Fruit fly (Drosophila melanogaster) whole organism, adult: Measurements from ENCODE around the gene CG33108.

Source experiments
- CG11617 ChIP-seq: fragments of 200-800 bp; sonication (Bioruptor generic); optimal IDR thresholded peaks from 2 replicates; lab custom pipeline; 2017; ENCODE audit warnings: mild to moderate bottlenecking, missing biosample characterization, missing genetic modification reagents, missing genetic modification characterization
- CG12768 ChIP-seq: fragments of 200-800 bp; sonication (Bioruptor generic); optimal IDR thresholded peaks from 2 replicates; lab custom pipeline; 2017; ENCODE audit warnings: missing biosample characterization, missing genetic modification characterization, mild to moderate bottlenecking, moderate library complexity, missing genetic modification reagents
- CG14711 ChIP-seq: fragments of 200-800 bp; sonication (Bioruptor generic); optimal IDR thresholded peaks from 2 replicates; lab custom pipeline; 2018; ENCODE audit warnings: missing biosample characterization, mild to moderate bottlenecking, missing genetic modification characterization, moderate library complexity
- CG1620 ChIP-seq: fragments of 200-800 bp; sonication (Bioruptor generic); optimal IDR thresholded peaks from 2 replicates; lab custom pipeline; 2016; ENCODE audit warnings: missing biosample characterization, missing genetic modification characterization
- CG33017 ChIP-seq: fragments of 200-800 bp; sonication (Bioruptor generic); optimal IDR thresholded peaks from 2 replicates; lab custom pipeline; 2018; ENCODE audit warnings: missing biosample characterization, mild to moderate bottlenecking, missing genetic modification characterization, moderate library complexity
- CG5204 ChIP-seq: fragments of 200-800 bp; sonication (Bioruptor generic); optimal IDR thresholded peaks from 2 replicates; lab custom pipeline; 2016; ENCODE audit warnings: missing biosample characterization, missing genetic modification characterization
- CG7045 ChIP-seq: fragments of 200-800 bp; sonication (Bioruptor generic); optimal IDR thresholded peaks from 2 replicates; lab custom pipeline; 2017; ENCODE audit warnings: missing biosample characterization, mild to moderate bottlenecking, missing genetic modification characterization
- CG7101 ChIP-seq: fragments of 200-800 bp; sonication (Bioruptor generic); optimal IDR thresholded peaks from 2 replicates; lab custom pipeline; 2018; ENCODE audit warnings: missing biosample characterization, mild to moderate bottlenecking, missing genetic modification characterization, moderate library complexity
- Clk ChIP-seq: fragments of 200-800 bp; sonication (Bioruptor generic); optimal IDR thresholded peaks from 2 replicates; lab custom pipeline; 2017; ENCODE audit warnings: missing biosample characterization, missing genetic modification characterization
- Crg-1 ChIP-seq: fragments of 200-800 bp; sonication (Bioruptor generic); optimal IDR thresholded peaks from 2 replicates; lab custom pipeline; 2016; ENCODE audit warnings: missing biosample characterization, missing genetic modification characterization
- Hr96 ChIP-seq: fragments of 200-800 bp; sonication (Bioruptor generic); optimal IDR thresholded peaks from 2 replicates; lab custom pipeline; 2016; ENCODE audit warnings: missing biosample characterization, missing genetic modification characterization
- Mnt ChIP-seq: fragments of 200-800 bp; sonication (Bioruptor generic); optimal IDR thresholded peaks from 2 replicates; lab custom pipeline; 2016; ENCODE audit warnings: missing biosample characterization, mild to moderate bottlenecking, missing genetic modification characterization
- bab1 ChIP-seq: fragments of 200-800 bp; sonication (Bioruptor generic); optimal IDR thresholded peaks from 3 replicates; lab custom pipeline; 2019; ENCODE audit warnings: missing biosample characterization, mild to moderate bottlenecking, missing genetic modification characterization, moderate library complexity
- cic ChIP-seq: fragments of 200-800 bp; sonication (Bioruptor generic); optimal IDR thresholded peaks from 2 replicates; lab custom pipeline; 2017; ENCODE audit warnings: missing biosample characterization, mild to moderate bottlenecking, missing genetic modification characterization, moderate library complexity
- cnc ChIP-seq, 2 experiments: fragments of >200 bp; optimal IDR thresholded peaks; 2 replicates each; lab custom pipeline; 2017
- kay ChIP-seq: fragments of 200-800 bp; sonication (Bioruptor generic); peaks from one replicate; lab custom pipeline; 2016; ENCODE audit warnings: missing biosample characterization, missing genetic modification characterization, borderline replicate concordance
- ovo ChIP-seq: fragments of 200-800 bp; sonication (Bioruptor generic); optimal IDR thresholded peaks from 2 replicates; lab custom pipeline; 2016; ENCODE audit warnings: missing biosample characterization, missing genetic modification characterization
- pad ChIP-seq: fragments of 200-800 bp; sonication (Bioruptor generic); optimal IDR thresholded peaks from 3 replicates; lab custom pipeline; 2017; ENCODE audit warnings: missing biosample characterization, missing genetic modification characterization, mild to moderate bottlenecking, moderate library complexity, missing genetic modification reagents
- tj ChIP-seq: fragments of 200-800 bp; sonication (Bioruptor generic); optimal IDR thresholded peaks from 3 replicates; lab custom pipeline; 2017; ENCODE audit warnings: missing biosample characterization, mild to moderate bottlenecking, missing genetic modification characterization, moderate library complexity
- toe ChIP-seq: fragments of 200-800 bp; sonication (Bioruptor generic); optimal IDR thresholded peaks from 2 replicates; lab custom pipeline; 2016; ENCODE audit warnings: missing biosample characterization, missing genetic modification characterization

CG33108 gene

dm6 chr3R:24027222-24027621 lies 31.8 kb downstream of the CG33108 start:
- TF ChIP-seq CG33017 (tag; lab: Kevin White, UChicago): no peak
- no peak for TF ChIP-seq tj (GFP tag; lab: Kevin White, UChicago)
- TF ChIP-seq bab1 (GFP tag; lab: Kevin White, UChicago): no peak

dm6 chr3R:24031019-24031824 lies 35.8 kb downstream of the CG33108 start:
- TF ChIP-seq kay (GFP tag; lab: Kevin White, UChicago): no peak
- TF ChIP-seq CG5204 (GFP tag; lab: Kevin White, UChicago): no peak
- TF ChIP-seq cic (GFP tag; lab: Kevin White, UChicago): peak; percentile 56
- TF ChIP-seq bab1 (GFP tag; lab: Kevin White, UChicago): peak; percentile 20
- no peak for TF ChIP-seq Hr96
- TF ChIP-seq Crg-1: peak; percentile 7
- no peak for TF ChIP-seq toe (GFP tag; lab: Kevin White, UChicago)
- TF ChIP-seq pad: peak; percentile 57
- TF ChIP-seq cnc (optimal IDR thresholded peaks at IDR 0.05; lab: Kevin White, UChicago): no peak
- peak; percentile 79 for TF ChIP-seq tj (GFP tag; lab: Kevin White, UChicago)
- TF ChIP-seq CG12768 (GFP tag; lab: Kevin White, UChicago): peak; percentile 75
- TF ChIP-seq Mnt (GFP tag; lab: Kevin White, UChicago): peak; percentile 69
- TF ChIP-seq Clk (GFP tag; lab: Kevin White, UChicago): no peak
- TF ChIP-seq CG33017 (tag; lab: Kevin White, UChicago): peak; percentile 15
- peak; percentile 3 for TF ChIP-seq CG1620 (GFP tag; lab: Kevin White, UChicago)
- no peak for TF ChIP-seq CG14711 (tag; lab: Kevin White, UChicago)
- no peak for TF ChIP-seq CG11617 (GFP tag; lab: Kevin White, UChicago)
- TF ChIP-seq CG7045 (GFP tag; lab: Kevin White, UChicago): peak; percentile 47
- peak; percentile 31 for TF ChIP-seq CG7101
- no peak for TF ChIP-seq ovo (GFP tag; lab: Kevin White, UChicago)

- TF ChIP-seq Crg-1 (peak; percentile 36), CG5204 (GFP tag; lab: Kevin White, UChicago) (no peak), ovo (GFP tag; lab: Kevin White, UChicago) (no peak), CG12768 (GFP tag; lab: Kevin White, UChicago) (no peak), CG1620 (GFP tag; lab: Kevin White, UChicago) (peak; percentile 23), CG7101 (no peak), pad (no peak), CG14711 (tag; lab: Kevin White, UChicago) (no peak), CG11617 (GFP tag; lab: Kevin White, UChicago) (peak; percentile 39), toe (GFP tag; lab: Kevin White, UChicago) (no peak), Hr96 (peak; percentile 35), cnc (optimal IDR thresholded peaks at IDR 0.05; lab: Kevin White, UChicago) (no peak), cic (GFP tag; lab: Kevin White, UChicago) (no peak), bab1 (GFP tag; lab: Kevin White, UChicago) (no peak), Clk (GFP tag; lab: Kevin White, UChicago) (no peak)
Observed at dm6 chr3R:24031825-24032523, 36.5 kb downstream of the CG33108 start, which contains the start of the genes KrT95D and Mettl3. KrT95D (minus strand) TSS chr3R:24031827. Mettl3 (plus strand) TSS chr3R:24032157.

- TF ChIP-seq CG7045 (GFP tag; lab: Kevin White, UChicago) (peak; percentile 73), Crg-1 (peak; percentile 52), CG1620 (GFP tag; lab: Kevin White, UChicago) (peak; percentile 64), ovo (GFP tag; lab: Kevin White, UChicago) (peak; percentile 63), CG12768 (GFP tag; lab: Kevin White, UChicago) (peak; percentile 64), Hr96 (peak; percentile 90), pad (peak; percentile 47), tj (GFP tag; lab: Kevin White, UChicago) (peak; percentile 73), CG33017 (tag; lab: Kevin White, UChicago) (peak; percentile 58), Clk (GFP tag; lab: Kevin White, UChicago) (peak; percentile 50), CG7101 (peak; percentile 60), CG14711 (tag; lab: Kevin White, UChicago) (peak; percentile 80), Mnt (GFP tag; lab: Kevin White, UChicago) (peak; percentile 72), bab1 (GFP tag; lab: Kevin White, UChicago) (peak; percentile 76), CG11617 (GFP tag; lab: Kevin White, UChicago) (peak; percentile 81), kay (GFP tag; lab: Kevin White, UChicago) (no peak), toe (GFP tag; lab: Kevin White, UChicago) (no peak), cnc (optimal IDR thresholded peaks at IDR 0.05; lab: Kevin White, UChicago) (no peak), cic (GFP tag; lab: Kevin White, UChicago) (no peak), CG5204 (GFP tag; lab: Kevin White, UChicago) (no peak)
Observed at dm6 chr3R:24037538-24038265, 42.2 kb downstream of the CG33108 start, which contains the start of gene spas. spas (plus strand) TSS chr3R:24038215.
